Worm (Caenorhabditis elegans) whole organism, L2 larva: Measurements from ENCODE around the gene sumv-1.

Experiments used
- ama-1 ChIP-seq: fragments of 150-350 bp; optimal IDR thresholded peaks from 2 replicates; lab custom pipeline; 2018; ENCODE audit warnings: inconsistent platforms
- fos-1 ChIP-seq: fragments of 150-350 bp; optimal IDR thresholded peaks from 2 replicates; lab custom pipeline; 2014; ENCODE audit warnings: missing biosample characterization, missing genetic modification characterization
- unc-55 ChIP-seq: fragments of 150-350 bp; sonication (generic microtip); optimal IDR thresholded peaks from 3 replicates; lab custom pipeline; 2014; ENCODE audit warnings: missing biosample characterization, missing genetic modification reagents, missing genetic modification characterization
- unc-62 ChIP-seq: fragments of 150-350 bp; optimal IDR thresholded peaks from 2 replicates; lab custom pipeline; 2014; ENCODE audit warnings: missing biosample characterization, missing genetic modification reagents, missing genetic modification characterization

DNA sequence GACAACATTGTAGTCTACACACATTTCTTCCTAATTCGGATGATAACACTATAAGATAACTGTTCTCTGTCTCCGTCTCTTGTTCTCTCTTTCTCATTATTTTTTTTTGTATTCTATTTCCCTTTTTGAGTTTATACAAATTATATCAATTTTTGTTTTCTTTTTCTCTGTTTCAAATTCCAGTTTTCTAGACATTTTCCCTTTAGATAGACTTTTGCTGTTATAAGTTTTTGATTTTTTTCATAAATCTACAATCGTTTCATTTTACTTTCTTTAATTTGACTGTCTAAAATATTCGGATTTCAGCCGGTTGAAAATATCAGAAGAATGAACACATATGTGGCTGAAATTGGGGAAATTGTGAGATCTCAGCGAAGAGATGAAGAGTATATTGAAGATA is 17.9 kb downstream of the sumv-1 start, which contains the start of gene prx-10:
- TF ChIP-seq unc-55 (GFP tag; lab: Kevin White, UChicago) (no peak), ama-1 (lab: Kevin White, UChicago) (no peak), fos-1 (tag; lab: Kevin White, UChicago) (peak; percentile 13), unc-62 (no peak)
